Worm (Caenorhabditis elegans): ENCODE data around the gene ZC239.5.
"Not testable (repeated sequence)": the region's sequence is repeated elsewhere in the genome, so short reads cannot be mapped to it uniquely, and the experiment has no call there.

ZC239.5 gene

DNA sequence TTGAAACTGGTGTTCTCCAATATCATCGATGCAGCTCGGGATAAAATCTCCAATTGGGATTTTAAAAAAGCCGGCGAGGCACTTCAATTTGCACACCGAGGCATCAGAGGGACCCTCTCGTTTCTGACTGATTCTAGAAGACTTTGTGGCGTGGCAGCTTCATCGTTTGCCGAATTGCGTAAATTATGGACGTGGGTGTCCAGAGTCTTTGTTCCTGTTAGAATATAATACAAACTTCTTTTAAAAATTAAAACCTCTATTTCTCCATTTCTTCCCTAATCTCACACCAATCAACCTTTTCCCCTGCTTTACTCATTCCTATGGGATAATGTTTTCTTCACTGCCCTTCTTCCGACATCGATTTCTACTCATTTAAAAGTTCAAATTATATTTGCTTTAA is at the start of gene ZC239.5:
Gene ZC239.5 (plus strand): TSS at position 301 of the 400 bp plus-strand sequence.
- no peak for TF ChIP-seq dao-5 (tag; optimal IDR thresholded peaks at IDR 0.05)
- no peak for TF ChIP-seq W03F9.2 (tag; optimal IDR thresholded peaks at IDR 0.05)
- no peak for TF ChIP-seq him-1 (tag; optimal IDR thresholded peaks at IDR 0.05)

DNA sequence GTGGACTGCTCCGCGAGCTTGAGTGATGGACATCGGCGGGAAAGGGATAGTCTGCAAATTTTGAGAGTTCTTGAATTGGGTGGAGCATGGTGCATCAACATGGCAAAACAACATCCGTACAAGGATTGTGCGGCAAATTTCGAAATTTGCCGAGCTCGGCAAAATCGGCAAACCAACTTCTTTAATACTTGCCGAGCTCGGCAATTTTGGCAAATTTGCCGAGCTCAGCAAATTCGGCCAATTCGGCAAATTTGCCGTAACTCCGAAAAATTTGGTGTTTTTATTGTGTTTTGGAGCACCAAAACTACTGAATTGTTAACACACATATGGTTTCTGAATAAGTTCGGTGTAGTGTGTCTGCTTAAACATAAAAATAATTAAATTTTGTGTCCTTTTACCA is 40.4 kb upstream of the ZC239.5 start, which contains the start of gene fbxc-55:
Gene fbxc-55 (minus strand): TSS at position 101 of the 400 bp plus-strand sequence.
- TF ChIP-seq him-1 (tag; optimal IDR thresholded peaks at IDR 0.05) (no peak), dao-5 (tag; optimal IDR thresholded peaks at IDR 0.05) (no peak)

DNA sequence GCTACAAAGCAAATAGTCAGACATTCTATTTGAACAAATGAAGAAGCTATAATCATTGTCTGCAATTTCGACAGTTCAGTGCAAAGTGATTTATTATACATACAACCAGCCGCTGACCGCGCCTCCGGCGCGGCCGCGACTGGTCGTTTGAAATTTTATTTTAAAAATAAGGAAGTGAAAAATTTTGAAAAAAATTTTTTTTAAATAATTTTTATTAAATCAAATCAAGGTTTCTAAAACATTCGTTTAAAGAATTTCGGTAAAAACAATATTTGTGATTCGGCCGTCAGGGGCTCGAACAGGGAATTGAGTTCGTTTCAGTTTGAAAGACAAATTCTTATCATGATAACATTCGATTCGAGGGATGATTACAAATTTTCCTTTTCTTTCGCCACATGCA is 38.3 kb upstream of the ZC239.5 start, which contains the start of gene Y27F2A.10:
Gene Y27F2A.10 (minus strand): TSS at position 101 of the 400 bp plus-strand sequence.
- TF ChIP-seq W03F9.2 (tag; optimal IDR thresholded peaks at IDR 0.05) = no peak
- TF ChIP-seq him-1 (tag; optimal IDR thresholded peaks at IDR 0.05) = no peak
- no peak for TF ChIP-seq dao-5 (tag; optimal IDR thresholded peaks at IDR 0.05)

DNA sequence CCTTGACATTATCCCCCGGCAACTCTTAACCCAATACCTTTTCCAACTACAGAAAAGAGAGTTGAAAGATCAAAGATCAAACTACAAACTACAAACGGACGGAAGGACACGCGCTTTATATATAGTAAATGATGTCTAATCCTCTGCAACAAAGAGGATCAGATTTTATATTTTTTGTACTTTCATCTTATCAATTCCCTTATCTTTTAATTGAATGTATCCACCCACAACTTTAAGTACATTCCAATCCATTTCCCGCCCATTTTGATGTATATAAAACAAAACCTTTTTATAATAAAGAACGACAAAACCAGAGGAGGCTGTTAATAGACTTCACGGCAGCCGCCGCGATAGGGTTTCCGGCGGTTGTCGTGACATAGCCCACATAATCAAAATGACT is 32.8 kb upstream of the ZC239.5 start, which contains the start of gene sri-40:
Gene sri-40 (plus strand): TSS at position 301 of the 400 bp plus-strand sequence.
- not testable (repeated sequence) for TF ChIP-seq W03F9.2, dao-5, him-1 (tag; optimal IDR thresholded peaks at IDR 0.05)

DNA sequence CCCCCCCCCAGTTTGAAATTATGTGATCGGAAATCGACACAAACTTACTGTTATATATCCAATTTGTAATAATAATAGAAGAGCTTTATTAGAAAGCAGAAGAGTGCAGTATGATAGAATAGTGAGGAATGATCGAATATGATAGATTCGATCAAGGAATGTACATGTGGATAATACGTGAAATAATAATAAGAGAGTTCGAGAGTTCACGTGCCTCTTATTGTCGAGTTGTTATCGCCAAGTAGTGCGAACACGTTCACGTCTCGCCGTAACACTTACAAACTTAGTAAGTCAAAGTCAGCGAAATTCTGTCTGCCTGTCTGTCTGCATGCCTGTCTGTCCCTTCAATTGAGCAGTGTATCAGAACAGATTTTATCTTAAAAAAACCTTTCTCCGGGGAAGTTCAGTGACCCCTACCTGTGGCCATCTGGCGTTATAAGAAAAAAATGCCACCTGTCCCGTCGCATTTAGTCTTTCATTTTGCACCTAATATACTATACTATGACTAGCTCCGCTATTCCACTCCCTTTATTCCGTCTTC is 27.1 kb upstream of the ZC239.5 start, which contains the start of the genes Y27F2A.6 and Y27F2A.8:
Gene Y27F2A.6 (minus strand): TSS at position 101 of the 541 bp plus-strand sequence.
Gene Y27F2A.8 (plus strand): TSS at position 491 of the 541 bp plus-strand sequence.
- not testable (repeated sequence) for TF ChIP-seq dao-5, W03F9.2, him-1 (tag; optimal IDR thresholded peaks at IDR 0.05)

DNA sequence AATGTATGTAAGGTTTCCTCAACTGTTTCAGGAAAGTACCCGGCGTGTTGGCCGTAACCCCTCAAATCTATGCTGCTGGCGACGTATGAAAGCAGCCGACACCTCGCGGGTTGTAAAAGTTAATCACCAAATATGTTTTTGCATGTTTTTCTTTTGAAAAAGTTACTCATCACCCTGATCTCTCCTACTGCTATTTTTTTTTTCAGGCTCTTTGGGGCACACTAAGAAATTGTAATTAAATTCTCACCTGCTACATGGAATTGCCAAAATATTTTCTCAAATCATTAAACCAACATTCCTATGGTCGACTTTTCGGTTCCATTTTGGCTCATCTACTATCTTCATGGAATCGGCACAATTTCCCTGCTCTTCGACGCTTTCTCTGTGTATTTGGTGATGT is 25.6 kb upstream of the ZC239.5 start, which contains the start of gene sri-78:
Gene sri-78 (plus strand): TSS at position 301 of the 400 bp plus-strand sequence.
- TF ChIP-seq him-1, W03F9.2, dao-5 (tag; optimal IDR thresholded peaks at IDR 0.05): not testable (repeated sequence)

DNA sequence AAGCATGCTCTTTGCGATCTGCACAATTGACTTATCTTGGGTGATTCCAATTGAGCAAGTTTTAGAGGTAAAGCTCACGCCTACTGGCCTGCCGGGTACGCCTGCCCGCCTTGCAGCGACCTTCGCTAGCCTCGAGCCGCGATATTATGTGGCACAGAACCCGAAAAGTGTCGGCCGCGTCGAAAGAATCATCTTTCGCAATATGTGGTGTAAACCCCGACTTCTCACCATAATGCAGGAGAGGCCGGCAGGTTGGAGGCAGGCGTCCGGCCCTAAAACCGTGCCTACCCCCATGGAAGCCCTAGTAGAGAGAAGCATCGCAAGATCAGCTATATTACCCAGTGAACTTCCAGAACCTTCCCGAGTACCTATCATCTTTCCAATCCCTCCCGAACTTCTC is 24.6 kb upstream of the ZC239.5 start:
- TF ChIP-seq dao-5 (tag; optimal IDR thresholded peaks at IDR 0.05) (no peak), W03F9.2 (tag; optimal IDR thresholded peaks at IDR 0.05) (no peak), him-1 (tag; optimal IDR thresholded peaks at IDR 0.05) (no peak)

DNA sequence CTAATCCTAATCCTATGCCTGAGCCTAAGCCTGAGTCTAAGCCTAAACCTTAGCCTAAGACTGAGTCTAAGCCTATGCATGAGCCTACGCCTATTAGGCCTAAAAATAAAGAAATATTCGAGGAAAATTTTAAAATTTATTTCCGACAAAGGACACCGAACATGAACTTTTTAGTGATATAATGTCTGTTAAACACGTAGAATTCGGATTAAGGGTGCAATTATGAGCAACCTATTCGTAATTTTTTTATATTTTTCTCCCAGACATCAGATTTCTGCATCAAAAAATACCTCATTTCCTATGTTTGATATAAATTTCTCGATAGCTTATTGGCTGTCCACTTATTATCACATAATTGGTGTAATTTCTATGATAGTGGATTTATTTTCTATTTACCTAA is 21.4 kb upstream of the ZC239.5 start, which contains the start of gene Y27F2A.11:
Gene Y27F2A.11 (plus strand): TSS at position 301 of the 400 bp plus-strand sequence.
- TF ChIP-seq dao-5, him-1, W03F9.2 (tag; optimal IDR thresholded peaks at IDR 0.05): not testable (repeated sequence)

DNA sequence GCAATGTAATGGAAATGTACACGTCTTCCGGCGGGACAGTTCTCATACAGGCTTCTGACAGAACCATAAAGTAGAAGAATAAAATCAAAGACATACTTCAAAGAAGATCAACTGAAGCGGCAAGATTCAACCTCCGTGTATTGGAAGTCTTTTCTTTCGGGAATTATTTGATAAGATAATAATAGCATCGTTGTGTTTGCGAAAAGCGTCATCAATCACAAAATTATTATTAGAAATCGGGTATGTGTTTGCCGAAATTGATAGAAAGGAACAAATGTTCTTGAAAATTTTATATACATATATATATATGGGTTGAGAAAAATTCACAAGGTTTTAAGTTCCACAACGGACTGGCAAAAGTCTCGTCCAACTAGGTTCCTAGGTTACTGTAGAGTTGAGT is 18.9 kb upstream of the ZC239.5 start, which contains the start of gene Y27F2A.9:
Gene Y27F2A.9 (minus strand): TSS at position 101 of the 400 bp plus-strand sequence.
- not testable (repeated sequence) for TF ChIP-seq dao-5, him-1, W03F9.2 (tag; optimal IDR thresholded peaks at IDR 0.05)

DNA sequence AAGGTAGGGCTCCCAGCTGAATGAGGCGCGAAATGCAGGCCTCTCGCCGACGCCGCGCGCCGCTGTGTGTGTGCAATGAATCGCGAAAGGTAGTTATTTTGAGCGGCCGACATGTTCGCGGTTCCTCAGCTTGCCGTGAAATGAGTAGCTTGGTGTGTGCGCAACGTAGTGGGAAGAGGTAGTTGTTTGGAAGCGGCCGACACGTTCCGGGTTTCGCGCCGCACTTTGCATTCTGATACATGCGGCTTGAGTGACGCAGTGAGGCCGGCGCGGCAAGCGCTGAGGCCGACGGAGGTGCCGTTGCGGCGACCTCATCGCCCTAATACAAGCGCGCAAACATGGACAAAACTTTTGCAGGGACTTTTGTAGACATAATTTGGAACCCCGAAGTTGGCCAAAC is 14.7 kb upstream of the ZC239.5 start:
- TF ChIP-seq him-1 (tag; optimal IDR thresholded peaks at IDR 0.05) = no peak
- no peak for TF ChIP-seq W03F9.2 (tag; optimal IDR thresholded peaks at IDR 0.05)
- no peak for TF ChIP-seq dao-5 (tag; optimal IDR thresholded peaks at IDR 0.05)

DNA sequence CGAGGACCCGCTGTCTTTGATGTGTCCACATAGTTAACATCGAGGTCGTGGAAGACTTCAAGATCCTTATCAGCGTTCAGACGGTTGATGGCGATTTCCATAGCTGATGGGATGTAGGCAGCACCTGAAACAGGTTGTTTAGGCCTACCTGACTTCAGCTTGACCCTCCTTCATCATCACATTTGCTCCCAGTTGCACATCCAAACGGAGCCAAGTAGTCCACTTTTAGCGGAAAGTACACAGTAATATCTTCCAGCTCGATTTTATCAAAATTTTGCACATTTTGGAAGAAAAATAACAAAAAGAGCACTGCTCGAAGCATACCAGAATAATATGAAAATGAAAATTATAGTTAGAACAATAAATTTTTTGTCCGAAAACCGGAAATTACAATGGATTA is 13.5 kb upstream of the ZC239.5 start, which contains the start of gene gcy-15:
Gene gcy-15 (minus strand): TSS at position 101 of the 400 bp plus-strand sequence.
- TF ChIP-seq dao-5 (tag; optimal IDR thresholded peaks at IDR 0.05) (no peak), W03F9.2 (tag; optimal IDR thresholded peaks at IDR 0.05) (no peak), him-1 (tag; optimal IDR thresholded peaks at IDR 0.05) (no peak)

DNA sequence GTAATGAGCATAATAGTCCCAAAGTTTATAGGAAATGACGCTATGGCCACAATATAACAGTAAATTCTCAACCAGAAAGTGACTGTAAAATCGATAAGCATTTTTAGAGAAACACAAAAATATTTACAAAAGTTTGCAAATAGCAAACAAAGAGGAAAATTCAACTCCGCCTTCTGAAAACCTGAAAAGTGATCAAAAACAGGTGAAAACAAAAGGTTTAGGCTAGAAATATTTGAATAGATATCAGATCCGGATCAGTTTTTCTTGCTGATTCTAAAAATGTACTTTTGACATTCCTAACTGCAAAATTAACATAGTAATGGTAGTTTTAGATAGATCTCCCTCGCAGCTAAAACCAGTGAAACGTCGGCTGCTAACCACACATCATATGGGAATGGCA is 11.5 kb upstream of the ZC239.5 start, which contains the start of gene sri-51:
Gene sri-51 (minus strand): TSS at position 101 of the 400 bp plus-strand sequence.
- TF ChIP-seq W03F9.2 (tag; optimal IDR thresholded peaks at IDR 0.05) (no peak), dao-5 (tag; optimal IDR thresholded peaks at IDR 0.05) (no peak), him-1 (tag; optimal IDR thresholded peaks at IDR 0.05) (no peak)

DNA sequence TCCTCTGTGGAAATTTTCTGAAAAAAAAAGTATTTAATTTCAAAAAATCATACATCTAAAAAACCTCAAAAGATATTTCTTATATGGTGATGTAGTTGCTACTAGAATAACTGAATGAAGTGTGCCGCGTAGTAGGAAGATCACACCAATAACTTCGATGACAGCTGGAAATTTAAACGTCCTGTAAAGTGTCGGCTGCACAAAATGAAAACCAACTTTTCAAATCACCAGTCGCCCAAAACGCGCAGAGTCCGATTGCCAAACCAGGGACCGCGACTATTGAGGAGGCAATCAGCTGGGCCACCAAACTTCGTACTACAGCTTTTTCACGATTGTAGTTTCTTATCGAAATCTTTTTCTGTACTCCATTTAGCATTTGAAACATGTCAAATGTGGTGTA is 9.2 kb upstream of the ZC239.5 start, which contains the start of gene sri-48:
Gene sri-48 (minus strand): TSS at position 101 of the 400 bp plus-strand sequence.
- TF ChIP-seq W03F9.2, him-1, dao-5 (tag; optimal IDR thresholded peaks at IDR 0.05): not testable (repeated sequence)

DNA sequence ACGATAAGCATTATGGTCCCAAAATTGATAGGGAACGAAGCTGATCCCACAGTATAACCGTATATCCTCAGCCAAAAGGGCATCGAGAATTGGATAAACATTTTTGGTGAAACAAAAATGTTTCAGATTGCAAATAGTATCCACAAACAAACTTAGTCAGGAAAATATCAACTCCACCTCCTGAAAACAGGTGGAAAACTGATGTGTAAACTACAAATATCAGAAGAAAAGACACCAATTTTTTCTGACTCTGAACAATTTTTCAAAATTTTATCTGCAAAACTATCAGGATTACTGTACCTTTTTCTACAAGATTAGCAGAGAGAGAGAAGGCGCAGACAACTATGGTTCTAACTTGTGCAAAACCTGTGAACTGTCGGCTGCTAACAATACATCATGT is 7.9 kb upstream of the ZC239.5 start, which contains the start of gene sri-53:
Gene sri-53 (minus strand): TSS at position 101 of the 400 bp plus-strand sequence.
- no peak for TF ChIP-seq W03F9.2 (tag; optimal IDR thresholded peaks at IDR 0.05)
- no peak for TF ChIP-seq dao-5 (tag; optimal IDR thresholded peaks at IDR 0.05)
- no peak for TF ChIP-seq him-1 (tag; optimal IDR thresholded peaks at IDR 0.05)
